Worm (Caenorhabditis elegans): ENCODE measurements around the gene C29F3.7.

The C29F3.7 gene

DNA sequence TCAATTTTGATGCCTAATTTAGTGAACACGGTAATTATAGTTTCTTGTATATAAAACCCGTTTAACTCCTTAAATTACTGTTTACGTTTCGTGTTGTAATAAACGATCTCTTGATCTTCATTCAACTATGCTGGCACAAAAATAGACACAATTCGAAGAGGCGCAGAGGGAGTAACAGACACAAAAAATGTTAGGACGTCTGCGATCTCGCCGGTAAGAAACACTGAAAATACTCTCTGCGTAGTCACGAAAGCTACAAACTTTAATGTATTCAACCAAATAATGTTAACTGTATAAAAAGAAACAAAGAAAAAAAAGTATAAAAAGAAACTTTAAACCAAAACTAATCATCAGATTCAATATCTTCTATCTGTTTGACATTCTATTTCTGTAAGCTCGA is 26.2 kb downstream of the C29F3.7 start, which contains the start of gene dhs-23:
dhs-23 (plus strand) TSS at position 363 of the 400 bp plus-strand sequence.
- TF ChIP-seq zag-1 (tag; optimal IDR thresholded peaks at IDR 0.05) (no peak), jun-1 (tag; optimal IDR thresholded peaks at IDR 0.05) (no peak), nhr-77 (tag; optimal IDR thresholded peaks at IDR 0.05) (no peak), elt-1 (tag; optimal IDR thresholded peaks at IDR 0.05) (no peak), egl-27 (tag; optimal IDR thresholded peaks at IDR 0.05) (no peak), egl-5 (tag; optimal IDR thresholded peaks at IDR 0.05) (no peak), eor-1 (tag; optimal IDR thresholded peaks at IDR 0.05) (no peak), mdl-1 (tag; optimal IDR thresholded peaks at IDR 0.05) (no peak), ama-1 (optimal IDR thresholded peaks at IDR 0.05) (no peak), ceh-16 (tag; optimal IDR thresholded peaks at IDR 0.05) (no peak), hmg-11 (tag; optimal IDR thresholded peaks at IDR 0.05) (no peak), ceh-82 (tag; optimal IDR thresholded peaks at IDR 0.05) (no peak), lin-39 (tag; optimal IDR thresholded peaks at IDR 0.05) (no peak), pqm-1 (tag; optimal IDR thresholded peaks at IDR 0.05) (no peak), fkh-10 (GFP tag; optimal IDR thresholded peaks at IDR 0.05) (no peak), nhr-23 (tag; optimal IDR thresholded peaks at IDR 0.05) (no peak), ZK546.5 (tag; optimal IDR thresholded peaks at IDR 0.05) (no peak)

DNA sequence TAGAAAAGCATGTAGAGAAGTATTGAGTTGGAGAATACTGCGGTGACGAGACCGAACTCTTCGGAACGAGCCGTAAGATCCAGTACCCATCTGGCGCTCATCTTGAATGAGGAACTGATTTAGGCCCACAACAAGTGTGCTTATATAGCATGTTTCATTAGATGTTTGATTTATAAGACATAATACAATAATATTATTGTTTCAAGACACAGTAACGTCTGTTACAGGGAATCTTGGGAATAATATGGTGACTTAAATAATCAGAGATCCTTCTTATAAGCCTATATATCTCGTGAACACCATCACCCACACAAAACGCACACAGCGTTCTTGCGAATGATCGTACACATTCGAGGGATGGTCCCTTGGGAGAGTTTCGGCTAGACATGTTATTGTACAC is 29.0 kb downstream of the C29F3.7 start, which contains the start of gene str-88:
str-88 (minus strand) TSS at position 101 of the 400 bp plus-strand sequence.
- TF ChIP-seq nhr-11 (tag; optimal IDR thresholded peaks at IDR 0.05) (no peak), jun-1 (tag; optimal IDR thresholded peaks at IDR 0.05) (no peak), elt-1 (tag; optimal IDR thresholded peaks at IDR 0.05) (no peak), mml-1 (tag; optimal IDR thresholded peaks at IDR 0.05) (no peak), fkh-10 (GFP tag; optimal IDR thresholded peaks at IDR 0.05) (no peak), ama-1 (optimal IDR thresholded peaks at IDR 0.05) (no peak), zag-1 (tag; optimal IDR thresholded peaks at IDR 0.05) (no peak), ceh-9 (tag; optimal IDR thresholded peaks at IDR 0.05) (no peak), lin-39 (tag; optimal IDR thresholded peaks at IDR 0.05) (no peak)

DNA sequence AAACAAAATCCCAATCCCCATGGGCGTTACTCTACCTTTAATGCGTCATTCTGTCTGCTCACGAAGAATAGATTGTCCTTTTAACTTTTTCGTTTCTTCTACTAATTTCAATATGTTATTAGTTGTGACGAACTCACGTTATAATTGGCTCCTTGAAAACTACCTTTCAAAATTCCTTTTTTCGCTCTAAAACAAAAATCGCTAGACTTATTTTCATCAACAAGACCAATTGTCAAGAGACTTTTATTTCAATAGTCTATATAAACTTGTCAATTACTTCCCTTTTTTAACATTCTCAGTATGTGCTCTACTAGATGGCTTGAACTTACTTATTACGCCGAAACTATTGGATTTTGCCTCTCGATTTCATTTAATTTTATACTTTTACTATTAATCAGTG is 30.0 kb downstream of the C29F3.7 start, which contains the start of gene str-102:
str-102 (plus strand) TSS at position 301 of the 400 bp plus-strand sequence.
- TF ChIP-seq mml-1 (tag; optimal IDR thresholded peaks at IDR 0.05), result no peak
- TF ChIP-seq elt-1 (tag; optimal IDR thresholded peaks at IDR 0.05), result no peak
- TF ChIP-seq nhr-28 (tag; optimal IDR thresholded peaks at IDR 0.05), result no peak
- no peak for TF ChIP-seq skn-1 (tag; optimal IDR thresholded peaks at IDR 0.05)
- no peak for TF ChIP-seq unc-39 (tag; optimal IDR thresholded peaks at IDR 0.05)
- no peak for TF ChIP-seq ztf-4 (tag; optimal IDR thresholded peaks at IDR 0.05)
- no peak for TF ChIP-seq jun-1 (tag; optimal IDR thresholded peaks at IDR 0.05)

DNA sequence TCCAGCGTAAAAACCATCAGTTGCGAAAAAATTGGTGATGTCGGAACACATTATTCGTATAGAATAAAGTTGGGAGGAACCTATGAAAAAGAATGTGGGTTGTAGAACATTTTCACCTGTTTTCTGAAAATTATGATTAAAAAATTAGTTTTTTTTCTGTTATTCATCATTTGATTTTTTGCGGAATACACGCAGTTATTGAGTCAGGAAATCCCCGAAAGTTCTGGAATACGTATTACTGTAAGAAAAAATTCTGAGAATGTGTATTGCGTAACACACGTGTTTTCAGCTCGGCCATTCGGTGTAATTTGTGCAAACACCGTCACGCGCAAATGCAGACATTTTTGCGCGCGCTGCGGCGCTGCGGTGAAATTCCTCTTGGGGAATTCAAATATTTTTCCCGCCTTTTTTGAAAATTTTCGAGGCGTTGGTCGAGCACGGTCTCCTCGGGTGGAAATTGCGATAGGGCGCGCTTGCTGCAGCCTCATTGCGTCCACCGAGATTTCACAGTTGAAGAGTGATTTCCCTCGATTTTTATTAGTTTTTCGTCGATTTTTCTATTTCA is 34.2 kb downstream of the C29F3.7 start, which contains the start of gene srh-170:
srh-170 (minus strand) TSS at position 51 of the 565 bp plus-strand sequence.
- TF ChIP-seq ztf-11 (tag; optimal IDR thresholded peaks at IDR 0.05), result no peak
- no peak for TF ChIP-seq nhr-43 (tag; optimal IDR thresholded peaks at IDR 0.05; ENCODE audit: poor library complexity, severe bottlenecking)
- no peak for TF ChIP-seq R02D3.7 (tag; optimal IDR thresholded peaks at IDR 0.05)
- no peak for TF ChIP-seq elt-2 (tag; optimal IDR thresholded peaks at IDR 0.05)
- no peak for TF ChIP-seq fos-1 (tag; optimal IDR thresholded peaks at IDR 0.05)
- no peak for TF ChIP-seq egl-5 (tag; optimal IDR thresholded peaks at IDR 0.05)
- TF ChIP-seq jun-1 (tag; optimal IDR thresholded peaks at IDR 0.05), result no peak
- TF ChIP-seq lin-39 (tag; optimal IDR thresholded peaks at IDR 0.05), result no peak
- no peak for TF ChIP-seq lin-15B (tag; optimal IDR thresholded peaks at IDR 0.05)
- no peak for TF ChIP-seq pha-4 (tag; optimal IDR thresholded peaks at IDR 0.05)
- no peak for TF ChIP-seq unc-39 (tag; optimal IDR thresholded peaks at IDR 0.05)
- no peak for TF ChIP-seq nhr-28 (tag; optimal IDR thresholded peaks at IDR 0.05)
- TF ChIP-seq nhr-23 (tag; optimal IDR thresholded peaks at IDR 0.05), result no peak
- no peak for TF ChIP-seq lsy-12 (tag; optimal IDR thresholded peaks at IDR 0.05)
- TF ChIP-seq nhr-76 (tag; optimal IDR thresholded peaks at IDR 0.05), result no peak
- TF ChIP-seq snpc-4 (tag; optimal IDR thresholded peaks at IDR 0.05), result no peak

DNA sequence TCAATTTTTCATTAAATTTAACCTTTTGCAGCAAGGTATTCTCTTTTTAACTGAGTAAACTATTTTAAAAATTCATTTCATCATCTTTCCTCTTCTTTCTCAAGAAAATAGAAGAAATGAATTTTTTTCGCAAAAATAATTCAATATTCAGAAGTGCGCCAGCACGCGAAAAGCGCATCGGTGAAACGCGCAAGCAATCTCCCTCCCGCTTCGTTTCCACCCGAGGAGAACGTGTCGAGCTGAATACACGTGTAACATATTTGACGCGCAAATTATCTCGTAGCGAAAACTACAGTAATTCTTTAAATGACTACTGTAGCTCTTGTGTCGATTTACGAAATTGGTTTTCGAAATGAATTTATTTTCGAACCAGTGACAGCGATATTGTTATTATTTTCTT is 37.4 kb downstream of the C29F3.7 start:
- TF ChIP-seq nhr-12 (tag; optimal IDR thresholded peaks at IDR 0.05), result no peak
- no peak for TF ChIP-seq nhr-237 (tag; optimal IDR thresholded peaks at IDR 0.05)
- TF ChIP-seq lsy-12 (tag; optimal IDR thresholded peaks at IDR 0.05), result no peak
- no peak for TF ChIP-seq hmg-11 (tag; optimal IDR thresholded peaks at IDR 0.05)
- TF ChIP-seq snpc-4 (tag; optimal IDR thresholded peaks at IDR 0.05), result no peak
- TF ChIP-seq jun-1 (tag; optimal IDR thresholded peaks at IDR 0.05), result no peak
- no peak for TF ChIP-seq fkh-10 (GFP tag; optimal IDR thresholded peaks at IDR 0.05)
- no peak for TF ChIP-seq tbx-2 (tag; optimal IDR thresholded peaks at IDR 0.05)
- TF ChIP-seq nfya-1 (tag; optimal IDR thresholded peaks at IDR 0.05; ENCODE audit: insufficient read depth), result no peak
- TF ChIP-seq nhr-23 (tag; optimal IDR thresholded peaks at IDR 0.05), result no peak
- TF ChIP-seq pqm-1 (tag; optimal IDR thresholded peaks at IDR 0.05), result no peak
- TF ChIP-seq ztf-11 (tag; optimal IDR thresholded peaks at IDR 0.05), result no peak

Measured in whole organism, L3 larva.